Worm (Caenorhabditis elegans) whole organism, young adult: ENCODE results near the gene F12A10.8.

Experiments used
- B0019.2 ChIP-seq: fragments of 200-800 bp; sonication (Bioruptor generic); conservative IDR thresholded peaks from 2 replicates; pipeline ENCODE4 v1.3.6; 2022; ENCODE audit warnings: missing genetic modification reagents, missing genetic modification characterization, missing compliant biosample characterization
- C06A6.2 ChIP-seq: fragments of 200-800 bp; sonication (Bioruptor generic); conservative IDR thresholded peaks from 2 replicates; pipeline ENCODE4 v1.3.6; 2022; ENCODE audit warnings: missing genetic modification characterization, missing compliant biosample characterization
- F22D6.2 ChIP-seq: sonication (generic microtip); optimal IDR thresholded peaks from 2 replicates; lab custom pipeline; 2016; ENCODE audit warnings: mild to moderate bottlenecking, missing genetic modification characterization, missing compliant biosample characterization
- F23B12.7 ChIP-seq: sonication (generic microtip); optimal IDR thresholded peaks from 2 replicates; lab custom pipeline; 2017; ENCODE audit warnings: missing genetic modification characterization, mild to moderate bottlenecking, missing compliant biosample characterization, antibody characterized with exemption, moderate library complexity; ENCODE audit not compliant: insufficient read depth
- F39B2.1 ChIP-seq: fragments of 200-800 bp; sonication (Bioruptor generic); IDR thresholded peaks from 2 replicates; pipeline ENCODE4 v1.3.6; 2022; ENCODE audit warnings: missing genetic modification reagents, missing genetic modification characterization, missing compliant biosample characterization
- F55B11.4 ChIP-seq: sonication (generic microtip); optimal IDR thresholded peaks from 2 replicates; lab custom pipeline; 2016; ENCODE audit warnings: missing compliant biosample characterization, missing genetic modification characterization, borderline replicate concordance; ENCODE audit not compliant: insufficient read depth
- K11D2.4 ChIP-seq: fragments of 200-800 bp; sonication (Bioruptor generic); IDR thresholded peaks from 2 replicates; pipeline ENCODE4 v1.3.6; 2022; ENCODE audit warnings: missing genetic modification reagents, missing genetic modification characterization, missing compliant biosample characterization
- K12H6.12 ChIP-seq: fragments of 200-800 bp; sonication (Bioruptor generic); optimal IDR thresholded peaks from 2 replicates; lab custom pipeline; 2018; ENCODE audit warnings: mild to moderate bottlenecking, missing genetic modification characterization, missing compliant biosample characterization
- T07F8.4 ChIP-seq: sonication (generic microtip); optimal IDR thresholded peaks from 2 replicates; lab custom pipeline; 2016; ENCODE audit warnings: mild to moderate bottlenecking, missing genetic modification characterization, moderate library complexity, missing compliant biosample characterization
- T26A5.8 ChIP-seq: sonication (generic microtip); optimal IDR thresholded peaks from 2 replicates; lab custom pipeline; 2016; ENCODE audit warnings: missing genetic modification characterization, missing compliant biosample characterization
- Y56A3A.18 ChIP-seq: fragments of 200-800 bp; sonication (Bioruptor generic); IDR thresholded peaks from 2 replicates; pipeline ENCODE4 v1.3.6; 2022; ENCODE audit warnings: missing genetic modification reagents, missing genetic modification characterization, missing compliant biosample characterization
- Y67H2A.10 ChIP-seq: fragments of 200-800 bp; sonication (Bioruptor generic); conservative IDR thresholded peaks from 2 replicates; pipeline ENCODE4 v1.3.6; 2022; ENCODE audit warnings: missing genetic modification reagents, missing genetic modification characterization, missing compliant biosample characterization
- ZK185.1 ChIP-seq: sonication (generic microtip); optimal IDR thresholded peaks from 2 replicates; lab custom pipeline; 2016; ENCODE audit warnings: mild to moderate bottlenecking, missing genetic modification characterization, missing compliant biosample characterization; ENCODE audit not compliant: poor library complexity, severe bottlenecking
- akir-1 ChIP-seq: fragments of 200-800 bp; sonication (Bioruptor generic); optimal IDR thresholded peaks from 2 replicates; lab custom pipeline; 2018; ENCODE audit warnings: mild to moderate bottlenecking, missing genetic modification characterization, moderate library complexity, missing compliant biosample characterization
- ama-1 ChIP-seq, 3 experiments: fragments of 150-350 bp in 1 of 3; sonication (generic microtip) in 2 of 3; optimal IDR thresholded peaks; 2 replicates each; lab custom pipeline; 2014 to 2018; ENCODE audit warnings: missing biosample characterization in 2 of 3, missing genetic modification characterization in 2 of 3, missing genetic modification reagents in 2 of 3
- attf-5 ChIP-seq: fragments of 200-800 bp; sonication (Bioruptor generic); optimal IDR thresholded peaks from 2 replicates; lab custom pipeline; 2018; ENCODE audit warnings: mild to moderate bottlenecking, missing genetic modification characterization, missing compliant biosample characterization
- bed-1 ChIP-seq: fragments of 200-800 bp; sonication (Bioruptor generic); IDR thresholded peaks from 2 replicates; pipeline ENCODE4 v1.3.6; 2022; ENCODE audit warnings: missing genetic modification reagents, missing genetic modification characterization, missing compliant biosample characterization
- ccch-3 ChIP-seq: fragments of 200-800 bp; sonication (Bioruptor generic); optimal IDR thresholded peaks from 2 replicates; lab custom pipeline; 2018; ENCODE audit warnings: mild to moderate bottlenecking, missing genetic modification characterization, missing compliant biosample characterization
- ceh-27 ChIP-seq: fragments of 200-800 bp; sonication (Bioruptor generic); optimal IDR thresholded peaks from 2 replicates; lab custom pipeline; 2018; ENCODE audit warnings: mild to moderate bottlenecking, missing genetic modification characterization, moderate library complexity, missing compliant biosample characterization
- ceh-58 ChIP-seq: fragments of 200-800 bp; sonication (Bioruptor generic); IDR thresholded peaks from 2 replicates; pipeline ENCODE4 v1.3.6; 2022; ENCODE audit warnings: missing genetic modification characterization, missing compliant biosample characterization
- dpl-1 ChIP-seq: fragments of 150-350 bp; optimal IDR thresholded peaks from 2 replicates; lab custom pipeline; 2014; ENCODE audit warnings: missing biosample characterization, missing genetic modification reagents, missing genetic modification characterization
- efl-1 ChIP-seq: fragments of 150-350 bp; optimal IDR thresholded peaks from 2 replicates; lab custom pipeline; 2014; ENCODE audit warnings: missing biosample characterization, missing genetic modification reagents, missing genetic modification characterization
- fkh-3 ChIP-seq: sonication (generic microtip); optimal IDR thresholded peaks from 2 replicates; lab custom pipeline; 2016; ENCODE audit warnings: mild to moderate bottlenecking, missing genetic modification characterization, missing compliant biosample characterization
- him-1 ChIP-seq: sonication (generic microtip); optimal IDR thresholded peaks from 2 replicates; lab custom pipeline; 2016; ENCODE audit warnings: missing genotype, missing genetic modification reagents, missing genetic modification characterization, missing compliant biosample characterization
- hmg-20 ChIP-seq: fragments of 200-800 bp; sonication (Bioruptor generic); IDR thresholded peaks from 2 replicates; pipeline ENCODE4 v1.3.6; 2022; ENCODE audit warnings: missing genetic modification reagents, missing genetic modification characterization, missing compliant biosample characterization
- hsf-1 ChIP-seq: fragments of 200-800 bp; sonication (Bioruptor generic); IDR thresholded peaks from 2 replicates; pipeline ENCODE4 v1.3.6; 2022; ENCODE audit warnings: missing genetic modification reagents, missing genetic modification characterization, missing compliant biosample characterization
- let-526 ChIP-seq: fragments of 200-800 bp; sonication (Bioruptor generic); IDR thresholded peaks from 2 replicates; pipeline ENCODE4 v1.3.6; 2022; ENCODE audit warnings: missing genetic modification reagents, missing genetic modification characterization, missing compliant biosample characterization
- let-607 ChIP-seq, 2 experiments: fragments of 200-800 bp in 1 of 2; sonication (Bioruptor generic) in 1 of 2; sonication (generic microtip) in 1 of 2; optimal IDR thresholded peaks; 2 replicates each; lab custom pipeline; 2016 to 2018; ENCODE audit warnings: mild to moderate bottlenecking in 2 of 2, missing compliant biosample characterization in 2 of 2, missing genetic modification characterization in 2 of 2, moderate library complexity in 2 of 2, missing genotype in 1 of 2
- lin-40 ChIP-seq: sonication (generic microtip); optimal IDR thresholded peaks from 2 replicates; lab custom pipeline; 2016; ENCODE audit warnings: missing genetic modification characterization, mild to moderate bottlenecking, missing compliant biosample characterization, missing genotype, missing genetic modification reagents
- lsy-27 ChIP-seq: sonication (generic microtip); optimal IDR thresholded peaks from 2 replicates; lab custom pipeline; 2017; ENCODE audit warnings: missing genetic modification characterization, mild to moderate bottlenecking, missing compliant biosample characterization, antibody characterized with exemption, missing genotype, borderline replicate concordance; ENCODE audit not compliant: insufficient read depth
- madf-10 ChIP-seq: sonication (generic microtip); optimal IDR thresholded peaks from 2 replicates; lab custom pipeline; 2016; ENCODE audit warnings: mild to moderate bottlenecking, missing genetic modification characterization, missing compliant biosample characterization
- madf-6 ChIP-seq: fragments of 200-800 bp; sonication (Bioruptor generic); IDR thresholded peaks from 2 replicates; pipeline ENCODE4 v1.3.6; 2022; ENCODE audit warnings: missing genetic modification reagents, missing genetic modification characterization, missing compliant biosample characterization
- mxl-1 ChIP-seq: sonication (generic microtip); optimal IDR thresholded peaks from 2 replicates; lab custom pipeline; 2016; ENCODE audit warnings: missing genetic modification characterization, missing compliant biosample characterization
- nfya-2 ChIP-seq: fragments of 200-800 bp; sonication (Bioruptor generic); IDR thresholded peaks from 2 replicates; pipeline ENCODE4 v1.3.6; 2022; ENCODE audit warnings: missing genetic modification reagents, missing genetic modification characterization, missing compliant biosample characterization
- nfyb-1 ChIP-seq: fragments of 200-800 bp; sonication (Bioruptor generic); IDR thresholded peaks from 2 replicates; pipeline ENCODE4 v1.3.6; 2022; ENCODE audit warnings: missing genetic modification reagents, missing genetic modification characterization, missing compliant biosample characterization
- nhr-120 ChIP-seq: fragments of 200-800 bp; sonication (Bioruptor generic); IDR thresholded peaks from 2 replicates; pipeline ENCODE4 v1.3.6; 2022; ENCODE audit warnings: missing genetic modification characterization, missing compliant biosample characterization
- nhr-80 ChIP-seq: sonication (generic microtip); optimal IDR thresholded peaks from 2 replicates; lab custom pipeline; 2016; ENCODE audit warnings: missing genetic modification characterization, missing compliant biosample characterization
- pbrm-1 ChIP-seq: fragments of 200-800 bp; sonication (Bioruptor generic); IDR thresholded peaks from 2 replicates; pipeline ENCODE4 v1.3.6; 2022; ENCODE audit warnings: missing genetic modification reagents, missing genetic modification characterization, missing compliant biosample characterization
- rec-8 ChIP-seq, 2 experiments: sonication (generic microtip); optimal IDR thresholded peaks; 2 replicates each; lab custom pipeline; 2016; ENCODE audit warnings: mild to moderate bottlenecking in 2 of 2, missing genetic modification characterization in 2 of 2, missing genetic modification reagents in 2 of 2, missing genotype in 2 of 2, missing biosample characterization in 1 of 2, missing compliant biosample characterization in 1 of 2, moderate library complexity in 1 of 2
- snpc-3.4 ChIP-seq: sonication (generic microtip); optimal IDR thresholded peaks from 2 replicates; lab custom pipeline; 2017; ENCODE audit warnings: missing genetic modification characterization, mild to moderate bottlenecking, missing compliant biosample characterization, antibody characterized with exemption, moderate library complexity, missing genotype, missing genetic modification reagents
- snpc-4 ChIP-seq, 5 experiments: fragments of 150-350 bp in 1 of 5; sonication (generic microtip) in 4 of 5; optimal IDR thresholded peaks; 2 replicates each; lab custom pipeline; 2014 to 2018; ENCODE audit warnings: missing genetic modification characterization in 5 of 5, missing biosample characterization in 3 of 5, antibody characterized with exemption in 2 of 5, mild to moderate bottlenecking in 2 of 5, missing compliant biosample characterization in 2 of 5, missing genotype in 2 of 5, moderate library complexity in 2 of 5, missing genetic modification reagents in 1 of 5
- somi-1 ChIP-seq: fragments of 200-800 bp; sonication (Bioruptor generic); optimal IDR thresholded peaks from 2 replicates; lab custom pipeline; 2018; ENCODE audit warnings: mild to moderate bottlenecking, missing genetic modification characterization, missing compliant biosample characterization
- tbx-9 ChIP-seq: sonication (generic microtip); optimal IDR thresholded peaks from 2 replicates; lab custom pipeline; 2016; ENCODE audit warnings: borderline replicate concordance, missing genetic modification characterization, inconsistent platforms, missing compliant biosample characterization
- tlf-1 ChIP-seq: fragments of 200-800 bp; sonication (Bioruptor generic); optimal IDR thresholded peaks from 2 replicates; lab custom pipeline; 2018; ENCODE audit warnings: mild to moderate bottlenecking, missing genetic modification characterization, missing compliant biosample characterization
- xnd-1 ChIP-seq: sonication (generic microtip); optimal IDR thresholded peaks from 2 replicates; lab custom pipeline; 2016; ENCODE audit warnings: missing genotype, missing genetic modification reagents, missing genetic modification characterization, missing compliant biosample characterization
- ztf-25 ChIP-seq: fragments of 200-800 bp; sonication (Bioruptor generic); IDR thresholded peaks from 2 replicates; pipeline ENCODE4 v1.3.6; 2022; ENCODE audit warnings: missing genetic modification reagents, missing genetic modification characterization, missing compliant biosample characterization
- ztf-6 ChIP-seq: fragments of 200-800 bp; sonication (Bioruptor generic); IDR thresholded peaks from 2 replicates; pipeline ENCODE4 v1.3.6; 2022; ENCODE audit warnings: missing genetic modification reagents, missing genetic modification characterization, missing compliant biosample characterization

Gene F12A10.8

ce11 chrII:5544145-5544515 lies 43.3 kb upstream of the F12A10.8 start (continued):
- TF ChIP-seq nhr-80 (tag; lab: Kevin White, UChicago) (peak; percentile 11), tlf-1 (GFP tag; lab: Kevin White, UChicago) (no peak), F23B12.7 (tag; lab: Kevin White, UChicago) (peak; percentile 25), akir-1 (GFP tag; lab: Kevin White, UChicago) (no peak), let-526 (GFP tag; lab: Robert Waterston, UW) (no peak), Y67H2A.10 (GFP tag; lab: Robert Waterston, UW) (no peak; the same call in 1 of the 2 replicates), Y56A3A.18 (GFP tag; lab: Robert Waterston, UW) (no peak), ztf-6 (no peak), F22D6.2 (tag; lab: Kevin White, UChicago) (peak; percentile 32), pbrm-1 (GFP tag; lab: Robert Waterston, UW) (peak; percentile 93), hmg-20 (GFP tag; lab: Robert Waterston, UW) (0 out of 2 replicates have a peak, but pooled peaks have one; percentile 27), T07F8.4 (tag; lab: Kevin White, UChicago) (no peak), K11D2.4 (GFP tag; lab: Robert Waterston, UW) (peak; percentile 62; the same call in 1 of the 2 replicates), fkh-3 (tag; lab: Kevin White, UChicago) (no peak), snpc-3.4 (tag; lab: Kevin White, UChicago) (no peak), nhr-120 (GFP tag; lab: Robert Waterston, UW) (no peak), rec-8 (tag; optimal IDR thresholded peaks at IDR 0.05; lab: Kevin White, UChicago) (no peak), lin-40 (tag; lab: Kevin White, UChicago) (no peak), K12H6.12 (tag; lab: Kevin White, UChicago) (no peak), let-607 (tag; optimal IDR thresholded peaks at IDR 0.05; lab: Kevin White, UChicago) (no peak), ztf-25 (GFP tag; lab: Robert Waterston, UW) (no peak), ceh-27 (peak; percentile 50), attf-5 (GFP tag; lab: Kevin White, UChicago) (peak; percentile 34), ccch-3 (no peak), C06A6.2 (peak; percentile 78), efl-1 (GFP tag; lab: Kevin White, UChicago) (no peak), ZK185.1 (peak; percentile 18), xnd-1 (tag; lab: Kevin White, UChicago) (no peak), nfya-2 (no peak), ama-1 (optimal IDR thresholded peaks at IDR 0.05; lab: Kevin White, UChicago) (peak; percentile 98), ama-1 (GFP tag; optimal IDR thresholded peaks at IDR 0.05; lab: Kevin White, UChicago) (no peak), lsy-27 (tag; lab: Kevin White, UChicago) (no peak), snpc-4 (GFP tag; optimal IDR thresholded peaks at IDR 0.05; lab: Kevin White, UChicago) (peak; percentile 93), snpc-4 (tag; optimal IDR thresholded peaks at IDR 0.05; lab: Kevin White, UChicago) (peak; percentile 98 to 99 (median 98)), F39B2.1 (GFP tag; lab: Robert Waterston, UW) (no peak), dpl-1 (GFP tag; lab: Kevin White, UChicago) (no peak), mxl-1 (tag; lab: Kevin White, UChicago) (no peak), tbx-9 (tag; lab: Kevin White, UChicago) (no peak), hsf-1 (peak; percentile 11; the same call in 1 of the 2 replicates), bed-1 (GFP tag; lab: Robert Waterston, UW) (no peak), madf-6 (GFP tag; lab: Robert Waterston, UW) (peak; percentile 30; the same call in 1 of the 2 replicates), ceh-58 (no peak), T26A5.8 (no peak), nfyb-1 (GFP tag; lab: Robert Waterston, UW) (no peak; the same call in 1 of the 2 replicates), him-1 (tag; lab: Kevin White, UChicago) (no peak), madf-10 (tag; lab: Kevin White, UChicago) (no peak), F55B11.4 (tag; lab: Kevin White, UChicago) (no peak), B0019.2 (GFP tag; lab: Robert Waterston, UW) (no peak), somi-1 (GFP tag; lab: Kevin White, UChicago) (no peak)
